Fruit fly (Drosophila melanogaster): ENCODE results near the gene CG14104.

dm6 chr3L:19777279-19777960, 29.6 kb downstream of the CG14104 start:
- TF ChIP-seq Pif1A (GFP tag; optimal IDR thresholded peaks at IDR 0.05) (no peak), rn (GFP tag; IDR thresholded peaks at IDR 0.05) (no peak), CG14655 (GFP tag; optimal IDR thresholded peaks at IDR 0.05) (no peak)
